Worm (Caenorhabditis elegans): ENCODE results near the gene nifk-1.
"Not testable (repeated sequence)": the region's sequence is repeated elsewhere in the genome, so short reads cannot be mapped to it uniquely, and the experiment has no call there.

The nifk-1 gene

ce11 chrIII:4693281-4693680 is at the start of gene nifk-1:
Gene nifk-1 (minus strand): TSS chrIII:4693307.
- TF ChIP-seq sox-2 (GFP tag; IDR thresholded peaks at IDR 0.05): no peak
- TF ChIP-seq F13H6.1 (tag; optimal IDR thresholded peaks at IDR 0.05): no peak
- peak; percentile 50 for TF ChIP-seq tbx-2 (tag; optimal IDR thresholded peaks at IDR 0.05)
- TF ChIP-seq ztf-16 (tag; optimal IDR thresholded peaks at IDR 0.05): peak; percentile 5
- no peak for TF ChIP-seq hlh-13 (GFP tag; optimal IDR thresholded peaks at IDR 0.05)
- no peak for TF ChIP-seq pha-4 (tag; optimal IDR thresholded peaks at IDR 0.05)
- TF ChIP-seq unc-42 (tag; optimal IDR thresholded peaks at IDR 0.05): peak; percentile 29
- peak; percentile 23 for TF ChIP-seq ceh-31 (tag; optimal IDR thresholded peaks at IDR 0.05)
- TF ChIP-seq ceh-18 (tag; optimal IDR thresholded peaks at IDR 0.05): peak; percentile 14
- TF ChIP-seq ceh-34 (tag; optimal IDR thresholded peaks at IDR 0.05): no peak
- no peak for TF ChIP-seq ceh-14 (tag; optimal IDR thresholded peaks at IDR 0.05)
- TF ChIP-seq ceh-2 (tag; optimal IDR thresholded peaks at IDR 0.05): no peak
- no peak for TF ChIP-seq unc-86 (tag; optimal IDR thresholded peaks at IDR 0.05)
- no peak for TF ChIP-seq pqm-1 (tag; optimal IDR thresholded peaks at IDR 0.05)
- peak; percentile 16 for TF ChIP-seq ets-4 (tag; optimal IDR thresholded peaks at IDR 0.05)
- TF ChIP-seq nhr-232 (tag; optimal IDR thresholded peaks at IDR 0.05): no peak
- no peak for TF ChIP-seq ref-2 (tag; optimal IDR thresholded peaks at IDR 0.05)
- no peak for TF ChIP-seq sdc-2 (tag; optimal IDR thresholded peaks at IDR 0.05)
- TF ChIP-seq hlh-6 (tag; optimal IDR thresholded peaks at IDR 0.05): no peak
- TF ChIP-seq unc-3 (GFP tag; conservative IDR thresholded peaks at IDR 0.05): no peak
- TF ChIP-seq unc-3 (tag; optimal IDR thresholded peaks at IDR 0.05): no peak
- no peak for TF ChIP-seq tbx-7 (tag; optimal IDR thresholded peaks at IDR 0.05)
- TF ChIP-seq nfya-1 (tag; optimal IDR thresholded peaks at IDR 0.05): peak; percentile 70
- TF ChIP-seq elt-2 (tag; optimal IDR thresholded peaks at IDR 0.05): peak; percentile 63
- TF ChIP-seq C08G9.2 (tag; optimal IDR thresholded peaks at IDR 0.05): no peak
- TF ChIP-seq hlh-30 (tag; optimal IDR thresholded peaks at IDR 0.05; ENCODE audit: insufficient read depth): no peak

- TF ChIP-seq che-1, odd-2, ceh-18 (tag; optimal IDR thresholded peaks at IDR 0.05): not testable (repeated sequence)
Measured at ce11 chrIII:4742620-4743019, 49.5 kb upstream of the nifk-1 start, which contains the start of gene twk-6. Gene twk-6 (plus strand): TSS chrIII:4742920.

- peak; percentile 27 for TF ChIP-seq elt-2 (tag; optimal IDR thresholded peaks at IDR 0.05)
- TF ChIP-seq odd-2 (tag; optimal IDR thresholded peaks at IDR 0.05): no peak
Measured at ce11 chrIII:4740820-4741219, 47.7 kb upstream of the nifk-1 start.

ce11 chrIII:4739975-4740374 is 46.9 kb upstream of the nifk-1 start, which contains the start of gene ras-2:
Gene ras-2 (minus strand): TSS chrIII:4740075.
- TF ChIP-seq ceh-14 (tag; optimal IDR thresholded peaks at IDR 0.05) (no peak), ceh-19 (GFP tag; optimal IDR thresholded peaks at IDR 0.05) (no peak), madf-2 (tag; optimal IDR thresholded peaks at IDR 0.05) (no peak), ceh-18 (tag; optimal IDR thresholded peaks at IDR 0.05) (no peak), pax-1 (tag; optimal IDR thresholded peaks at IDR 0.05) (no peak), mec-3 (tag; optimal IDR thresholded peaks at IDR 0.05; ENCODE audit: borderline replicate concordance) (no peak), zip-5 (tag; optimal IDR thresholded peaks at IDR 0.05) (no peak), pha-4 (tag; optimal IDR thresholded peaks at IDR 0.05) (no peak), ceh-24 (tag; optimal IDR thresholded peaks at IDR 0.05) (no peak), hlh-8 (tag; optimal IDR thresholded peaks at IDR 0.05) (no peak), syd-9 (tag; optimal IDR thresholded peaks at IDR 0.05) (no peak)

ce11 chrIII:4735443-4735842 is 42.3 kb upstream of the nifk-1 start, which contains the start of gene F17C8.7:
Gene F17C8.7 (plus strand): TSS chrIII:4735743.
- no peak for TF ChIP-seq sox-2 (GFP tag; IDR thresholded peaks at IDR 0.05)
- TF ChIP-seq sox-4 (tag; optimal IDR thresholded peaks at IDR 0.05): no peak
- no peak for TF ChIP-seq K09A11.1 (tag; optimal IDR thresholded peaks at IDR 0.05; ENCODE audit: insufficient read depth)
- TF ChIP-seq K02D7.2 (tag; optimal IDR thresholded peaks at IDR 0.05): no peak
- no peak for TF ChIP-seq Y22D7AL.16 (tag; optimal IDR thresholded peaks at IDR 0.05)
- TF ChIP-seq ceh-22 (tag; optimal IDR thresholded peaks at IDR 0.05): no peak
- TF ChIP-seq ttx-3 (tag; optimal IDR thresholded peaks at IDR 0.05): no peak
- no peak for TF ChIP-seq pqm-1 (tag; optimal IDR thresholded peaks at IDR 0.05)
- no peak for TF ChIP-seq madf-2 (tag; optimal IDR thresholded peaks at IDR 0.05)
- no peak for TF ChIP-seq zip-5 (tag; optimal IDR thresholded peaks at IDR 0.05)
- TF ChIP-seq fax-1 (tag; optimal IDR thresholded peaks at IDR 0.05): no peak
- TF ChIP-seq hlh-6 (tag; optimal IDR thresholded peaks at IDR 0.05): no peak
- TF ChIP-seq unc-42 (tag; optimal IDR thresholded peaks at IDR 0.05): no peak
- TF ChIP-seq pros-1 (tag; optimal IDR thresholded peaks at IDR 0.05): no peak
- no peak for TF ChIP-seq ceh-30 (tag; optimal IDR thresholded peaks at IDR 0.05)
- TF ChIP-seq che-1 (tag; optimal IDR thresholded peaks at IDR 0.05): no peak
- TF ChIP-seq eyg-1 (tag; optimal IDR thresholded peaks at IDR 0.05): no peak
- TF ChIP-seq ceh-14 (tag; optimal IDR thresholded peaks at IDR 0.05): no peak
- TF ChIP-seq elt-2 (tag; optimal IDR thresholded peaks at IDR 0.05): no peak
- TF ChIP-seq ceh-31 (tag; optimal IDR thresholded peaks at IDR 0.05): no peak
